Fruit fly (Drosophila melanogaster) S2 (cell line): Measurements from ENCODE around the gene tal-3A.

ENCODE experiments used
- CG8478 ChIP-seq: fragments of >200 bp; optimal IDR thresholded peaks from 2 replicates; lab custom pipeline; 2018
- CTCF ChIP-seq, 2 experiments: fragments of >200 bp; optimal IDR thresholded peaks; 2 replicates each; lab custom pipeline; 2018

DNA sequence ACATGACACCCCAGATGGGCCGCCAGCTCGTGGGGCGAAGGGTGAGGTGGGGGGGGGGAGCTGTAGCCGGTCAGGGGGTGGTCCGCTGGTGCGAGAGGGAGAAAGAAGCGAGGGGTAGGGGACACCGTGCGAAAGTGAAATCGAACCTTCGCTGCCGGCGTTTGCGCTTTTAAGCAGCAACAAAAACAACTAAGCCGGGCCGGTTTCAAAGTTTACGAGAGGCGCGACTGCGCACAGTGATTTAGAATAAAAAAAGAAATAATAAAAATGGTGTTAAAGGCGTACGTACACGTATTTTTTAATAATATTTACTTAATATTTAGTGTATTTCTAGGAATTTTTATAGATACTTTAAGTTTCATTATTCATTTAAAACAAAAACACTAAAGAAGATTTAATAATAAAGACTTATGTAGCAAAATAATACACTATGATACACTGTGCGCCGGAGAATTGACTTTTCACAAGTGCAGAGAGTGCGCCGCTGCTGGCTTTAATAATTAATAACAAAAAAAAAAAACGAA lies 18.7 kb downstream of the tal-3A start:
- TF ChIP-seq CG8478 (lab: Kevin White, UChicago) = no peak
- TF ChIP-seq CTCF (optimal IDR thresholded peaks at IDR 0.05; lab: Kevin White, UChicago) = no peak
